Worm (Caenorhabditis elegans): ENCODE data around the gene tmc-1.

The tmc-1 gene

ce11 chrX:1126207-1126606 is 35.8 kb upstream of the tmc-1 start:
- TF ChIP-seq flt-1 (GFP tag; IDR thresholded peaks at IDR 0.05) (no peak), T22C8.4 (GFP tag; IDR thresholded peaks at IDR 0.05) (no peak), cog-1 (tag; optimal IDR thresholded peaks at IDR 0.05) (no peak), tab-1 (GFP tag; IDR thresholded peaks at IDR 0.05) (no peak), ref-1 (GFP tag; conservative IDR thresholded peaks at IDR 0.05) (no peak), ztf-23 (GFP tag; IDR thresholded peaks at IDR 0.05) (no peak), klf-2 (GFP tag; conservative IDR thresholded peaks at IDR 0.05) (no peak)

ce11 chrX:1128503-1129036 is 33.4 kb upstream of the tmc-1 start, which contains the start of gene snx-1:
TSS of gene snx-1 (plus strand) at chrX:1128986.
- TF ChIP-seq tab-1 (GFP tag; IDR thresholded peaks at IDR 0.05): no peak
- TF ChIP-seq cog-1 (tag; optimal IDR thresholded peaks at IDR 0.05): no peak
- TF ChIP-seq ref-1 (GFP tag; conservative IDR thresholded peaks at IDR 0.05): no peak
- TF ChIP-seq T22C8.4 (GFP tag; IDR thresholded peaks at IDR 0.05): no peak
- TF ChIP-seq med-1 (GFP tag; optimal IDR thresholded peaks at IDR 0.05; ENCODE audit: insufficient read depth): no peak
- no peak for TF ChIP-seq klf-2 (GFP tag; conservative IDR thresholded peaks at IDR 0.05)
- TF ChIP-seq ztf-29 (GFP tag; IDR thresholded peaks at IDR 0.05): no peak
- TF ChIP-seq ztf-23 (GFP tag; IDR thresholded peaks at IDR 0.05): no peak
- TF ChIP-seq flt-1 (GFP tag; IDR thresholded peaks at IDR 0.05): peak; percentile 52; the same call in 1 of the 2 replicates

DNA sequence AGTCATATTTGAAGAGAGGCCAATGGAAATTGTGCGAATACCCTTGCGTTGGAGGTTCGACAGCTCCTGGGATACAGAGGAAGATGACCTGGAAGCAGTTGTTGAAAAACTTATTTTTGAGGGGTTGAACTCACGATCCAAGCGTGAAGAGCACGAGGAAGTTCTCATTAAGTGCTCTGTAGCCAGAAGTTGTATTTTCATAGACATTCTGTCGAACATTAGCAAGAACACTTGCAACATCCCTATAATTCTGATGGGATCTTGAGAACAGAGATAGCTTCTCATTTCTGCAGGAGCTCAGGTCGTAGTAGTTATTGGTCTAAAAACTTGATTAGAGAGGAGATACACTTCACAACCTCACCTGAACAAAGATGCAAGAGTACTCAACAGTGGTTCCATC is 20.4 kb upstream of the tmc-1 start:
- TF ChIP-seq tab-1 (GFP tag; IDR thresholded peaks at IDR 0.05): no peak
- TF ChIP-seq flt-1 (GFP tag; IDR thresholded peaks at IDR 0.05): no peak
- no peak for TF ChIP-seq ztf-23 (GFP tag; IDR thresholded peaks at IDR 0.05)
- TF ChIP-seq cog-1 (tag; optimal IDR thresholded peaks at IDR 0.05): no peak
- no peak for TF ChIP-seq klf-2 (GFP tag; conservative IDR thresholded peaks at IDR 0.05)
- no peak for TF ChIP-seq med-1 (GFP tag; optimal IDR thresholded peaks at IDR 0.05; ENCODE audit: insufficient read depth)
- no peak for TF ChIP-seq T22C8.4 (GFP tag; IDR thresholded peaks at IDR 0.05)
- TF ChIP-seq ref-1 (GFP tag; conservative IDR thresholded peaks at IDR 0.05): no peak
- TF ChIP-seq ztf-29 (GFP tag; IDR thresholded peaks at IDR 0.05): no peak

ce11 chrX:1147394-1147793 is 14.6 kb upstream of the tmc-1 start:
- no peak for TF ChIP-seq klf-2 (GFP tag; conservative IDR thresholded peaks at IDR 0.05)
- no peak for TF ChIP-seq ztf-23 (GFP tag; IDR thresholded peaks at IDR 0.05)
- TF ChIP-seq tab-1 (GFP tag; IDR thresholded peaks at IDR 0.05): no peak
- no peak for TF ChIP-seq ztf-29 (GFP tag; IDR thresholded peaks at IDR 0.05)
- TF ChIP-seq T22C8.4 (GFP tag; IDR thresholded peaks at IDR 0.05): no peak
- no peak for TF ChIP-seq med-1 (GFP tag; optimal IDR thresholded peaks at IDR 0.05; ENCODE audit: insufficient read depth)
- TF ChIP-seq cog-1 (tag; optimal IDR thresholded peaks at IDR 0.05): no peak
- TF ChIP-seq flt-1 (GFP tag; IDR thresholded peaks at IDR 0.05): no peak
- no peak for TF ChIP-seq ref-1 (GFP tag; conservative IDR thresholded peaks at IDR 0.05)

DNA sequence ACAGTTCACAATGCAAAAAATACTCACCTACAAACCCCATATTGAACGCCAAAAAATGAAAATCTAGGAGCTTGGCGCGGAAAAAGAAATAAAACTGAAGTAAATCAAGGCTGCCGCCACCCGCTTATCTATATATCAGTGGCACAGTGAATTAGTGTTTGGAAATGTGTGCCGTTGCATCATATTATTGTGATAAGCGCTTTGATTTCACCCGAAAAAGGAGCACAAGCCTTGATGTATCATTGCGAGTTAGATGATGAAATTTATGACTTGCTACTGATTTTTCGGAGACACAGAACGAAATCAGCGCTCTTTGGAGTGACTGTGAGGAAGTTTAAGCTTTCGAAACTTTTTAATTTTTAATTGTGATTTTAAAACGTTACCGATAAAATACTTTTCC is 13.6 kb upstream of the tmc-1 start, which contains the start of the genes R193.2 and R193.6:
Gene R193.2, minus strand, starts transcription at position 148 of the 400 bp plus-strand sequence.
Gene R193.6, plus strand, starts transcription at position 350 of the 400 bp plus-strand sequence.
- TF ChIP-seq T22C8.4 (GFP tag; IDR thresholded peaks at IDR 0.05): no peak
- no peak for TF ChIP-seq ref-1 (GFP tag; conservative IDR thresholded peaks at IDR 0.05)
- no peak for TF ChIP-seq cog-1 (tag; optimal IDR thresholded peaks at IDR 0.05)
- TF ChIP-seq tab-1 (GFP tag; IDR thresholded peaks at IDR 0.05): no peak
- no peak for TF ChIP-seq ztf-29 (GFP tag; IDR thresholded peaks at IDR 0.05)
- no peak for TF ChIP-seq med-1 (GFP tag; optimal IDR thresholded peaks at IDR 0.05; ENCODE audit: insufficient read depth)
- no peak for TF ChIP-seq flt-1 (GFP tag; IDR thresholded peaks at IDR 0.05)
- TF ChIP-seq ztf-23 (GFP tag; IDR thresholded peaks at IDR 0.05): no peak
- TF ChIP-seq klf-2 (GFP tag; conservative IDR thresholded peaks at IDR 0.05): no peak

DNA sequence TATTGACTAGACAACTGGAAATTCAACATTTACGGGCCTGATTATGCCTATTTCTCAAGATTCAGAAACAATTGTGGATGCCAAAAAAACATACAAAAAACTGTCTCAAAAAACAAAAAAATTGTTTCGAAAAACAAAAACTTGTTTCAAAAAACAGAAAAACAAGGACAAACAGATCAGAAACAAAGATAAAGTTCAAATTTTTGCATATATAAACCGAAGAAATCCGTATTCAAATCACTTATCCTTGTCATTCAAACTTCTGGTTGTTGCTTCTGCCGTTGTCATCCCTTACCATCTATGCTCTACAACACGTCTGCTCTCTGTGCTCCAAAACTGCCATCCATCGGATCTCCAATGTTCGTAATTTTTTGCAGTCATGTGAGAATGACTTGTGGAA is 7.4 kb upstream of the tmc-1 start, which contains the start of gene R193.1:
Gene R193.1, plus strand, starts transcription at position 301 of the 400 bp plus-strand sequence.
- TF ChIP-seq ztf-29 (GFP tag; IDR thresholded peaks at IDR 0.05) (no peak), klf-2 (GFP tag; conservative IDR thresholded peaks at IDR 0.05) (no peak), tab-1 (GFP tag; IDR thresholded peaks at IDR 0.05) (no peak), med-1 (GFP tag; optimal IDR thresholded peaks at IDR 0.05; ENCODE audit: insufficient read depth) (no peak), ztf-23 (GFP tag; IDR thresholded peaks at IDR 0.05) (no peak)

ce11 chrX:1167234-1167633 is 5.2 kb downstream of the tmc-1 start:
- TF ChIP-seq tab-1 (GFP tag; IDR thresholded peaks at IDR 0.05): no peak
- no peak for TF ChIP-seq med-1 (GFP tag; optimal IDR thresholded peaks at IDR 0.05; ENCODE audit: insufficient read depth)
- TF ChIP-seq flt-1 (GFP tag; IDR thresholded peaks at IDR 0.05): no peak
- TF ChIP-seq ztf-23 (GFP tag; IDR thresholded peaks at IDR 0.05): no peak
- TF ChIP-seq cog-1 (tag; optimal IDR thresholded peaks at IDR 0.05): no peak
- no peak for TF ChIP-seq klf-2 (GFP tag; conservative IDR thresholded peaks at IDR 0.05)
- no peak for TF ChIP-seq T22C8.4 (GFP tag; IDR thresholded peaks at IDR 0.05)
- no peak for TF ChIP-seq ztf-29 (GFP tag; IDR thresholded peaks at IDR 0.05)
- no peak for TF ChIP-seq ref-1 (GFP tag; conservative IDR thresholded peaks at IDR 0.05)

DNA sequence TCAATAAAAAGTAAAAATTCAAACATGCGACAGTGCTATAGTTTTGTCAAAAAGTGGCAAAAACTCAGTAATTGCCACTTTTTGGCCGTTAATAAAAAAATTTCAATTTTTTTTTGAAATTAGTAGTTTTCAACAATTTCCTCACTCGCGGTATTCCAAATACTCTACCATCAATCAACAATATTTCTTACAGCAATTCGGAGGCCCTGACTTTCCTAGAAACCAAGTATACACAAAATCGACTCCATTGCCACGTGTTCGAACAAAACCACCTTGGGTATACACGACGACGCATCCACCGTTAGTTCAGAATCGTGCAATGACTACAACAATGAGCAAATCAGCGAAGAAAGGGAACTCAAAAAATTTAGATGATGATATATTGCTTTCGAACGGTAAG is 9.6 kb downstream of the tmc-1 start:
- no peak for TF ChIP-seq med-1 (GFP tag; optimal IDR thresholded peaks at IDR 0.05; ENCODE audit: insufficient read depth)
- no peak for TF ChIP-seq ztf-23 (GFP tag; IDR thresholded peaks at IDR 0.05)
- no peak for TF ChIP-seq klf-2 (GFP tag; conservative IDR thresholded peaks at IDR 0.05)
- no peak for TF ChIP-seq flt-1 (GFP tag; IDR thresholded peaks at IDR 0.05)
- TF ChIP-seq ref-1 (GFP tag; conservative IDR thresholded peaks at IDR 0.05): no peak
- no peak for TF ChIP-seq T22C8.4 (GFP tag; IDR thresholded peaks at IDR 0.05)
- TF ChIP-seq cog-1 (tag; optimal IDR thresholded peaks at IDR 0.05): no peak

DNA sequence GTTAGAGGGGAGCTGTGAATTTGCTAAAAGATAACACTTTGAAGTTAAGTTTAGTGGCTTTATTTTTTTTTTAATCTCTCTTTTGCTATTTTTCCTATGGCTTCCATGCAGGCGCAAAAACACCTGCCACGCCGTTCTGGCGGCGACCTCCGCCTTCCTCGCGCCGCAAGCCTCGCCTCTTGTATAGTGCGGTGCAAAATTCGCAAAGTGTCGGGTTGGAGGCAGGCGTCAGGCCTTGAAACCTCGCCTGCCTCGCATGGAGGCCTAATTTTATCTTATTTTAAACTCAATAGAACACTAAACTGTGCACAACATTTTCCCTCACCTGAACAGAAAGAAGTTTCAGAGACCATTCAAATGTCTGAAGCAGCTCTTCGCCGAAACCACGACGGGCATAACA is 10.0 kb downstream of the tmc-1 start:
- TF ChIP-seq med-1 (GFP tag; optimal IDR thresholded peaks at IDR 0.05; ENCODE audit: insufficient read depth): no peak
- no peak for TF ChIP-seq ztf-29 (GFP tag; IDR thresholded peaks at IDR 0.05)
- no peak for TF ChIP-seq flt-1 (GFP tag; IDR thresholded peaks at IDR 0.05)
- no peak for TF ChIP-seq ztf-23 (GFP tag; IDR thresholded peaks at IDR 0.05)
- no peak for TF ChIP-seq ref-1 (GFP tag; conservative IDR thresholded peaks at IDR 0.05)
- no peak for TF ChIP-seq tab-1 (GFP tag; IDR thresholded peaks at IDR 0.05)

DNA sequence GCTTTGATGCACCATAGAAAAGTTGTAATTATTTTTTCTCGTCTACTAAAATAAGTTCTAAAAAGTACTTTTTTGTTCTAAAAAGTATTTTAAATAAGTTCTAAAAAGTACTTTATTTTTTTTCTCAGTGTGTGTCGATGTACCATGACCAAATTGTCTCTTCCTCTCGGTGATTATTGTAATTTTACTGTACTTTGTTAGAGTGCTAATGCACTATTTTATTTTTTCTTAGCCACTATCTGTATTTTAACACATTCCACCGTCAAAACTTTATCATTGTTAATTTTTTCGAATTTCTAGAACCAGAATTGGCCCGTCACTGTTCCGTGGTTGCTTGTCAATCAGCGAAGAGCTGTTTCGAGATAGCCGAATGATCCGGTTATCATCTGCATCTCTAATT is 18.0 kb downstream of the tmc-1 start, which contains the start of gene hot-8:
Gene hot-8, plus strand, starts transcription at position 301 of the 400 bp plus-strand sequence.
- TF ChIP-seq med-1 (GFP tag; optimal IDR thresholded peaks at IDR 0.05; ENCODE audit: insufficient read depth): no peak
